Worm (Caenorhabditis elegans) whole organism, young adult: Measurements from ENCODE around the gene B0563.1.

ENCODE experiments used
- B0019.2 ChIP-seq: fragments of 200-800 bp; sonication (Bioruptor generic); conservative IDR thresholded peaks from 2 replicates; pipeline ENCODE4 v1.3.6; 2022; ENCODE audit warnings: missing genetic modification reagents, missing genetic modification characterization, missing compliant biosample characterization
- F23B12.7 ChIP-seq: sonication (generic microtip); optimal IDR thresholded peaks from 2 replicates; lab custom pipeline; 2017; ENCODE audit warnings: missing genetic modification characterization, mild to moderate bottlenecking, missing compliant biosample characterization, antibody characterized with exemption, moderate library complexity; ENCODE audit not compliant: insufficient read depth
- F49E8.2 ChIP-seq: sonication (generic microtip); optimal IDR thresholded peaks from 3 replicates; lab custom pipeline; 2017; ENCODE audit warnings: missing genetic modification characterization, mild to moderate bottlenecking, missing compliant biosample characterization, antibody characterized with exemption, moderate library complexity; ENCODE audit not compliant: insufficient read depth
- Y53F4B.3 ChIP-seq: fragments of 200-800 bp; sonication (Bioruptor generic); IDR thresholded peaks from 2 replicates; pipeline ENCODE4 v1.3.6; 2022; ENCODE audit warnings: missing genetic modification reagents, missing genetic modification characterization, missing compliant biosample characterization
- Y53G8AR.9 ChIP-seq: fragments of 200-800 bp; sonication (Bioruptor generic); conservative IDR thresholded peaks from 2 replicates; pipeline ENCODE4 v1.3.6; 2022; ENCODE audit warnings: missing genetic modification reagents, missing genetic modification characterization, missing compliant biosample characterization
- Y56A3A.18 ChIP-seq: fragments of 200-800 bp; sonication (Bioruptor generic); IDR thresholded peaks from 2 replicates; pipeline ENCODE4 v1.3.6; 2022; ENCODE audit warnings: missing genetic modification reagents, missing genetic modification characterization, missing compliant biosample characterization
- Y95B8A.8 ChIP-seq: fragments of 200-800 bp; sonication (Bioruptor generic); IDR thresholded peaks from 2 replicates; pipeline ENCODE4 v1.3.6; 2022; ENCODE audit warnings: missing genetic modification reagents, missing genetic modification characterization, missing compliant biosample characterization
- akir-1 ChIP-seq: fragments of 200-800 bp; sonication (Bioruptor generic); optimal IDR thresholded peaks from 2 replicates; lab custom pipeline; 2018; ENCODE audit warnings: mild to moderate bottlenecking, missing genetic modification characterization, moderate library complexity, missing compliant biosample characterization
- attf-6 ChIP-seq: fragments of 200-800 bp; sonication (Bioruptor generic); IDR thresholded peaks from 2 replicates; pipeline ENCODE4 v1.3.6; 2022; ENCODE audit warnings: missing genetic modification reagents, missing genetic modification characterization, missing compliant biosample characterization
- cebp-1 ChIP-seq, 2 experiments: fragments of 200-800 bp in 1 of 2; sonication (Bioruptor generic) in 1 of 2; sonication (generic microtip) in 1 of 2; IDR thresholded peaks in 1 of 2; optimal IDR thresholded peaks in 1 of 2; 2 replicates each; pipeline versions ENCODE4 v1.3.6 to Lab custom; 2017 to 2022; ENCODE audit warnings: missing compliant biosample characterization in 2 of 2, missing genetic modification characterization in 2 of 2, mild to moderate bottlenecking in 1 of 2, missing genetic modification reagents in 1 of 2, moderate library complexity in 1 of 2
- die-1 ChIP-seq: sonication (generic microtip); optimal IDR thresholded peaks from 2 replicates; lab custom pipeline; 2016; ENCODE audit warnings: missing genotype, mild to moderate bottlenecking, missing genetic modification characterization, missing compliant biosample characterization
- dpl-1 ChIP-seq: fragments of 150-350 bp; optimal IDR thresholded peaks from 2 replicates; lab custom pipeline; 2014; ENCODE audit warnings: missing biosample characterization, missing genetic modification reagents, missing genetic modification characterization
- egrh-3 ChIP-seq: fragments of 200-800 bp; sonication (Bioruptor generic); IDR thresholded peaks from 2 replicates; pipeline ENCODE4 v1.3.6; 2022; ENCODE audit warnings: missing genetic modification reagents, missing genetic modification characterization, missing compliant biosample characterization
- hsf-1 ChIP-seq: fragments of 200-800 bp; sonication (Bioruptor generic); IDR thresholded peaks from 2 replicates; pipeline ENCODE4 v1.3.6; 2022; ENCODE audit warnings: missing genetic modification reagents, missing genetic modification characterization, missing compliant biosample characterization
- let-607 ChIP-seq, 2 experiments: fragments of 200-800 bp in 1 of 2; sonication (Bioruptor generic) in 1 of 2; sonication (generic microtip) in 1 of 2; optimal IDR thresholded peaks; 2 replicates each; lab custom pipeline; 2016 to 2018; ENCODE audit warnings: mild to moderate bottlenecking in 2 of 2, missing compliant biosample characterization in 2 of 2, missing genetic modification characterization in 2 of 2, moderate library complexity in 2 of 2, missing genotype in 1 of 2
- lin-26 ChIP-seq: fragments of 200-800 bp; sonication (Bioruptor generic); IDR thresholded peaks from 2 replicates; pipeline ENCODE4 v1.3.6; 2022; ENCODE audit warnings: missing genetic modification reagents, missing genetic modification characterization, missing compliant biosample characterization
- lsl-1 ChIP-seq: fragments of 200-800 bp; sonication (Bioruptor generic); optimal IDR thresholded peaks from 2 replicates; lab custom pipeline; 2018; ENCODE audit warnings: mild to moderate bottlenecking, missing genetic modification characterization, moderate library complexity, missing compliant biosample characterization
- madf-10 ChIP-seq: sonication (generic microtip); optimal IDR thresholded peaks from 2 replicates; lab custom pipeline; 2016; ENCODE audit warnings: mild to moderate bottlenecking, missing genetic modification characterization, missing compliant biosample characterization
- mcd-1 ChIP-seq: fragments of 200-800 bp; sonication (Bioruptor generic); IDR thresholded peaks from 2 replicates; pipeline ENCODE4 v1.3.6; 2022; ENCODE audit warnings: missing genetic modification reagents, missing genetic modification characterization, missing compliant biosample characterization
- nhr-179 ChIP-seq: sonication (generic microtip); optimal IDR thresholded peaks from 2 replicates; lab custom pipeline; 2016; ENCODE audit warnings: mild to moderate bottlenecking, missing genetic modification characterization, missing compliant biosample characterization
- nhr-80 ChIP-seq: sonication (generic microtip); optimal IDR thresholded peaks from 2 replicates; lab custom pipeline; 2016; ENCODE audit warnings: missing genetic modification characterization, missing compliant biosample characterization
- pbrm-1 ChIP-seq: fragments of 200-800 bp; sonication (Bioruptor generic); IDR thresholded peaks from 2 replicates; pipeline ENCODE4 v1.3.6; 2022; ENCODE audit warnings: missing genetic modification reagents, missing genetic modification characterization, missing compliant biosample characterization
- sea-2 ChIP-seq: fragments of 200-800 bp; sonication (Bioruptor generic); IDR thresholded peaks from 2 replicates; pipeline ENCODE4 v1.3.6; 2022; ENCODE audit warnings: missing genetic modification characterization, missing compliant biosample characterization
- snpc-3.4 ChIP-seq: sonication (generic microtip); optimal IDR thresholded peaks from 2 replicates; lab custom pipeline; 2017; ENCODE audit warnings: missing genetic modification characterization, mild to moderate bottlenecking, missing compliant biosample characterization, antibody characterized with exemption, moderate library complexity, missing genotype, missing genetic modification reagents
- sptf-2 ChIP-seq: fragments of 200-800 bp; sonication (Bioruptor generic); optimal IDR thresholded peaks from 2 replicates; lab custom pipeline; 2018; ENCODE audit warnings: mild to moderate bottlenecking, missing genetic modification characterization, missing compliant biosample characterization
- xnd-1 ChIP-seq: sonication (generic microtip); optimal IDR thresholded peaks from 2 replicates; lab custom pipeline; 2016; ENCODE audit warnings: missing genotype, missing genetic modification reagents, missing genetic modification characterization, missing compliant biosample characterization
- ztf-18 ChIP-seq: sonication (generic microtip); optimal IDR thresholded peaks from 2 replicates; lab custom pipeline; 2016; ENCODE audit warnings: missing genotype, mild to moderate bottlenecking, missing genetic modification characterization, missing compliant biosample characterization
- ztf-25 ChIP-seq: fragments of 200-800 bp; sonication (Bioruptor generic); IDR thresholded peaks from 2 replicates; pipeline ENCODE4 v1.3.6; 2022; ENCODE audit warnings: missing genetic modification reagents, missing genetic modification characterization, missing compliant biosample characterization
- ztf-26 ChIP-seq: sonication (generic microtip); optimal IDR thresholded peaks from 2 replicates; lab custom pipeline; 2017; ENCODE audit warnings: missing genetic modification characterization, missing compliant biosample characterization
- ztf-3 ChIP-seq: fragments of 200-800 bp; sonication (Bioruptor generic); optimal IDR thresholded peaks from 2 replicates; lab custom pipeline; 2018; ENCODE audit warnings: mild to moderate bottlenecking, missing genetic modification characterization, missing compliant biosample characterization

The B0563.1 gene

ce11 chrX:9206731-9207130 lies 35.4 kb downstream of the B0563.1 start:
- TF ChIP-seq madf-10 (tag; lab: Kevin White, UChicago): no peak
- TF ChIP-seq snpc-3.4 (tag; lab: Kevin White, UChicago): no peak
- no peak for TF ChIP-seq ztf-25 (GFP tag; lab: Robert Waterston, UW)
- TF ChIP-seq cebp-1 (GFP tag; IDR thresholded peaks at IDR 0.05; lab: Robert Waterston, UW): no peak
- TF ChIP-seq cebp-1 (tag; optimal IDR thresholded peaks at IDR 0.05; lab: Kevin White, UChicago): no peak
- no peak for TF ChIP-seq pbrm-1 (GFP tag; lab: Robert Waterston, UW)
- no peak for TF ChIP-seq nhr-179 (tag; lab: Kevin White, UChicago)
- no peak for TF ChIP-seq Y53G8AR.9
- no peak for TF ChIP-seq sptf-2
- TF ChIP-seq xnd-1 (tag; lab: Kevin White, UChicago): no peak
- no peak for TF ChIP-seq die-1 (tag; lab: Kevin White, UChicago)
- TF ChIP-seq Y53F4B.3 (GFP tag; lab: Robert Waterston, UW): no peak
- no peak for TF ChIP-seq ztf-26 (tag; lab: Kevin White, UChicago)
- TF ChIP-seq ztf-3 (GFP tag; lab: Kevin White, UChicago): no peak
- TF ChIP-seq egrh-3 (GFP tag; lab: Robert Waterston, UW): no peak
- no peak for TF ChIP-seq ztf-18 (tag; lab: Kevin White, UChicago)
- no peak for TF ChIP-seq Y95B8A.8 (GFP tag; lab: Robert Waterston, UW)
- no peak for TF ChIP-seq akir-1
- no peak for TF ChIP-seq mcd-1 (GFP tag; lab: Robert Waterston, UW)

- peak; percentile 30 for TF ChIP-seq nhr-80
- no peak for TF ChIP-seq ztf-25 (GFP tag; lab: Robert Waterston, UW)
- TF ChIP-seq hsf-1 (GFP tag; lab: Robert Waterston, UW): no peak
These were observed 37.2 kb downstream of the B0563.1 start for ce11 chrX:9208492-9208891.

- TF ChIP-seq F49E8.2 (tag; lab: Kevin White, UChicago): no peak
- TF ChIP-seq lsl-1 (GFP tag; lab: Kevin White, UChicago): no peak
These were observed 37.6 kb downstream of the B0563.1 start for ce11 chrX:9208933-9209332.

DNA sequence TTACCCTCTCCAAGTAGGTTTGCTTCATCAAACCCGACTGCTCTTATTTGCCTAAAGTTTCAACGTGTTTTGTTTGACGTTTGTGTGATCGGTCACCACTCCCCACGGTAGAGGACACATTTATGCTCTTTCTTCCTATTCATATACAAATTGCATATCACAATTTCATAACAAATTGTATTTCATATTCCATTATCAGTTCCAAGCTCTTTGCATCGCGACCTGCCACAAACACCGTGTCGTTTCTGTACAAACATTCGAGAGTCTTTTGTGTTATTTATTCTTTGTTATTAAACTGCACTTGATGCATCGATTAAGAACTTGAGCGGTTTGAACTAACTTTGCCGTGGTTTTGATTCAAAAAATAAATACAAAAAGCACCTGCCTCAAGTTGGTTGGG lies 38.7 kb downstream of the B0563.1 start:
- TF ChIP-seq attf-6 (no peak), F23B12.7 (tag; lab: Kevin White, UChicago) (no peak), B0019.2 (GFP tag; lab: Robert Waterston, UW) (no peak), Y56A3A.18 (GFP tag; lab: Robert Waterston, UW) (no peak), dpl-1 (GFP tag; lab: Kevin White, UChicago) (no peak), nhr-80 (peak; percentile 73)
- TF ChIP-seq, all 124 proteins: peak for 1

ce11 chrX:9212675-9213074 lies 41.3 kb downstream of the B0563.1 start:
- TF ChIP-seq let-607 (tag; optimal IDR thresholded peaks at IDR 0.05; lab: Kevin White, UChicago) (peak; percentile 15 to 27), nhr-80 (peak; percentile 82), sea-2 (GFP tag; lab: Robert Waterston, UW) (no peak), lin-26 (GFP tag; lab: Robert Waterston, UW) (no peak)
